Fruit fly (Drosophila melanogaster) whole organism, embryonic: ENCODE results near the gene CG6067.

Experiments
- B-H2 ChIP-seq: fragments of 200-800 bp; sonication (Bioruptor generic); optimal IDR thresholded peaks from 2 replicates; lab custom pipeline; 2018; ENCODE audit warnings: missing biosample characterization, mild to moderate bottlenecking, missing genetic modification characterization
- CG10979 ChIP-seq: fragments of 200-800 bp; sonication (Bioruptor generic); optimal IDR thresholded peaks from 2 replicates; lab custom pipeline; 2018; ENCODE audit warnings: missing biosample characterization, mild to moderate bottlenecking, missing genetic modification characterization, moderate library complexity
- CG12942 ChIP-seq: fragments of 200-800 bp; sonication (Bioruptor generic); optimal IDR thresholded peaks from 3 replicates; lab custom pipeline; 2016; ENCODE audit warnings: missing biosample characterization, missing genetic modification characterization
- CG14014 ChIP-seq: fragments of 200-800 bp; sonication (Bioruptor generic); IDR thresholded peaks from 2 replicates; pipeline ENCODE4 v1.3.6; 2022; ENCODE audit warnings: missing biosample characterization, missing genetic modification characterization
- CG15269 ChIP-seq: fragments of 200-800 bp; sonication (Bioruptor generic); optimal IDR thresholded peaks from 2 replicates; lab custom pipeline; 2018; ENCODE audit warnings: missing biosample characterization, mild to moderate bottlenecking, missing genetic modification characterization, moderate library complexity
- CG17361 ChIP-seq: fragments of 200-800 bp; sonication (Bioruptor generic); IDR thresholded peaks from 3 replicates; pipeline ENCODE4 v1.3.6; 2022; ENCODE audit warnings: missing biosample characterization, missing genetic modification characterization
- CG17802 ChIP-seq: fragments of 200-800 bp; sonication (Bioruptor generic); optimal IDR thresholded peaks from 2 replicates; lab custom pipeline; 2018; ENCODE audit warnings: missing biosample characterization, mild to moderate bottlenecking, missing genetic modification characterization, moderate library complexity
- CG18262 ChIP-seq: fragments of 200-800 bp; optimal IDR thresholded peaks from 3 replicates; lab custom pipeline; 2019; ENCODE audit warnings: missing biosample characterization, mild to moderate bottlenecking, missing genetic modification characterization, moderate library complexity
- CG43689 ChIP-seq: fragments of 200-800 bp; sonication (Bioruptor generic); IDR thresholded peaks from 2 replicates; pipeline ENCODE4 v1.3.6; 2022; ENCODE audit warnings: missing biosample characterization, missing genetic modification characterization
- CG4424 ChIP-seq: fragments of 200-800 bp; sonication (Bioruptor generic); optimal IDR thresholded peaks from 3 replicates; lab custom pipeline; 2016; ENCODE audit warnings: missing biosample characterization, missing genetic modification characterization
- CG7839 ChIP-seq: fragments of 200-800 bp; sonication (Bioruptor generic); optimal IDR thresholded peaks from 3 replicates; lab custom pipeline; 2018; ENCODE audit warnings: missing biosample characterization, mild to moderate bottlenecking, missing genetic modification characterization, moderate library complexity
- CG8765 ChIP-seq: fragments of 200-800 bp; sonication (Bioruptor generic); IDR thresholded peaks from 2 replicates; pipeline ENCODE4 v1.3.6; 2022; ENCODE audit warnings: missing biosample characterization, missing genetic modification characterization
- CG9609 ChIP-seq: fragments of 200-800 bp; sonication (Bioruptor generic); optimal IDR thresholded peaks from 3 replicates; lab custom pipeline; 2016; ENCODE audit warnings: missing biosample characterization, missing genetic modification characterization
- CG9817 ChIP-seq: fragments of 200-800 bp; sonication (Bioruptor generic); optimal IDR thresholded peaks from 2 replicates; lab custom pipeline; 2018; ENCODE audit warnings: missing biosample characterization, mild to moderate bottlenecking, missing genetic modification characterization, moderate library complexity
- Chrac-16 ChIP-seq: fragments of 200-800 bp; sonication (Bioruptor generic); optimal IDR thresholded peaks from 3 replicates; lab custom pipeline; 2016; ENCODE audit warnings: missing biosample characterization, missing genetic modification characterization
- CoRest ChIP-seq: fragments of 200-800 bp; sonication (Bioruptor generic); optimal IDR thresholded peaks from 3 replicates; lab custom pipeline; 2018; ENCODE audit warnings: missing biosample characterization, mild to moderate bottlenecking, missing genetic modification characterization, moderate library complexity
- D ChIP-seq, 2 experiments: fragments of 200-800 bp in 1 of 2; fragments of >200 bp in 1 of 2; sonication (Bioruptor generic) in 1 of 2; optimal IDR thresholded peaks; 2 replicates in 1 of 2; 3 replicates in 1 of 2; lab custom pipeline; 2017; ENCODE audit warnings: mild to moderate bottlenecking in 1 of 2, missing biosample characterization in 1 of 2, missing genetic modification characterization in 1 of 2, missing genetic modification reagents in 1 of 2
- HHEX ChIP-seq: fragments of 200-800 bp; sonication (Bioruptor generic); optimal IDR thresholded peaks from 3 replicates; lab custom pipeline; 2017; ENCODE audit warnings: missing biosample characterization, mild to moderate bottlenecking, missing genetic modification characterization, missing genetic modification reagents
- Hand ChIP-seq: fragments of 200-800 bp; sonication (Bioruptor generic); optimal IDR thresholded peaks from 2 replicates; lab custom pipeline; 2017; ENCODE audit warnings: mild to moderate bottlenecking, missing biosample characterization, missing genetic modification reagents, missing genetic modification characterization
- Med ChIP-seq: fragments of 200-800 bp; sonication (Bioruptor generic); peaks from one replicate; lab custom pipeline; 2016; ENCODE audit warnings: missing biosample characterization, missing genetic modification characterization, mild to moderate bottlenecking, inconsistent platforms, moderate library complexity
- NK7.1 ChIP-seq: fragments of 200-800 bp; sonication (Bioruptor generic); optimal IDR thresholded peaks from 3 replicates; lab custom pipeline; 2016; ENCODE audit warnings: missing biosample characterization, missing genetic modification characterization
- Optix ChIP-seq: fragments of 200-800 bp; sonication (Bioruptor generic); IDR thresholded peaks from 3 replicates; pipeline ENCODE4 v1.3.6; 2022; ENCODE audit warnings: missing biosample characterization, missing genetic modification characterization
- Ptx1 ChIP-seq: fragments of 200-800 bp; sonication (Bioruptor generic); IDR thresholded peaks from 2 replicates; pipeline ENCODE4 v1.3.6; 2022; ENCODE audit warnings: missing biosample characterization, missing genetic modification characterization
- Sox102F ChIP-seq: fragments of 200-800 bp; sonication (Bioruptor generic); optimal IDR thresholded peaks from 2 replicates; lab custom pipeline; 2018; ENCODE audit warnings: missing biosample characterization, mild to moderate bottlenecking, missing genetic modification characterization, moderate library complexity
- Taf1 ChIP-seq: fragments of 200-800 bp; sonication (Bioruptor generic); IDR thresholded peaks from 2 replicates; pipeline ENCODE4 v1.3.6; 2022; ENCODE audit warnings: missing biosample characterization, missing genetic modification characterization
- Xbp1 ChIP-seq: fragments of 200-800 bp; sonication (Bioruptor generic); optimal IDR thresholded peaks from 3 replicates; lab custom pipeline; 2016; ENCODE audit warnings: missing biosample characterization, mild to moderate bottlenecking, missing genetic modification characterization
- br ChIP-seq: fragments of >200 bp; optimal IDR thresholded peaks from 2 replicates; lab custom pipeline; 2017
- cato ChIP-seq: fragments of 200-800 bp; sonication (Bioruptor generic); optimal IDR thresholded peaks from 2 replicates; lab custom pipeline; 2016; ENCODE audit warnings: missing biosample characterization, missing genetic modification characterization, borderline replicate concordance
- caup ChIP-seq: fragments of 200-800 bp; sonication (Bioruptor generic); optimal IDR thresholded peaks from 3 replicates; lab custom pipeline; 2017; ENCODE audit warnings: missing biosample characterization, mild to moderate bottlenecking, missing genetic modification characterization, moderate library complexity; ENCODE audit not compliant: severe bottlenecking
- crc ChIP-seq: fragments of 200-800 bp; sonication (Bioruptor generic); optimal IDR thresholded peaks from 2 replicates; lab custom pipeline; 2016; ENCODE audit warnings: missing biosample characterization, missing genetic modification characterization
- esg ChIP-seq: fragments of 200-800 bp; sonication (Bioruptor generic); conservative IDR thresholded peaks from 2 replicates; pipeline ENCODE4 v1.3.6; 2022; ENCODE audit warnings: missing biosample characterization, missing genetic modification characterization
- fru ChIP-seq: fragments of >200 bp; optimal IDR thresholded peaks from 2 replicates; lab custom pipeline; 2017
- fu2 ChIP-seq: fragments of 200-800 bp; sonication (Bioruptor generic); optimal IDR thresholded peaks from 2 replicates; lab custom pipeline; 2016; ENCODE audit warnings: missing biosample characterization, missing genetic modification characterization
- ham ChIP-seq: fragments of 200-800 bp; sonication (Bioruptor generic); IDR thresholded peaks from 2 replicates; pipeline ENCODE4 v1.3.6; 2022; ENCODE audit warnings: missing biosample characterization, missing genetic modification characterization
- knrl ChIP-seq: fragments of 200-800 bp; sonication (Bioruptor generic); IDR thresholded peaks from 3 replicates; pipeline ENCODE4 v1.3.6; 2022; ENCODE audit warnings: missing biosample characterization, missing genetic modification characterization; ENCODE audit not compliant: partially characterized antibody
- lola ChIP-seq, 3 experiments: fragments of >200 bp in 2 of 3; fragments of 200-800 bp in 1 of 3; sonication (Bioruptor generic) in 1 of 3; optimal IDR thresholded peaks; 2 replicates each; lab custom pipeline; 2017 to 2019; ENCODE audit warnings: missing biosample characterization in 3 of 3, missing genetic modification characterization in 3 of 3, mild to moderate bottlenecking in 1 of 3, moderate library complexity in 1 of 3
- maf-S ChIP-seq: fragments of 200-800 bp; sonication (Bioruptor generic); optimal IDR thresholded peaks from 2 replicates; lab custom pipeline; 2016; ENCODE audit warnings: missing biosample characterization, missing genetic modification characterization
- nerfin-2 ChIP-seq: fragments of 200-800 bp; sonication (Bioruptor generic); IDR thresholded peaks from 2 replicates; pipeline ENCODE4 v1.3.6; 2022; ENCODE audit warnings: missing biosample characterization, missing genetic modification characterization; ENCODE audit not compliant: partially characterized antibody
- odd ChIP-seq: fragments of 200-800 bp; sonication (Bioruptor generic); optimal IDR thresholded peaks from 2 replicates; lab custom pipeline; 2017; ENCODE audit warnings: missing biosample characterization, mild to moderate bottlenecking, missing genetic modification characterization
- pb ChIP-seq: fragments of 200-800 bp; sonication (Bioruptor generic); optimal IDR thresholded peaks from 3 replicates; lab custom pipeline; 2016; ENCODE audit warnings: missing biosample characterization, missing genetic modification characterization
- prd ChIP-seq, 3 experiments: fragments of >200 bp in 2 of 3; fragments of 200-800 bp in 1 of 3; sonication (Bioruptor generic) in 1 of 3; optimal IDR thresholded peaks in 2 of 3; IDR thresholded peaks in 1 of 3; 2 replicates in 2 of 3; 3 replicates in 1 of 3; pipeline versions ENCODE4 v1.3.6 to Lab custom; 2017 to 2022; ENCODE audit warnings: missing biosample characterization in 1 of 3, missing genetic modification characterization in 1 of 3
- rib ChIP-seq: fragments of 200-800 bp; sonication (Bioruptor generic); IDR thresholded peaks from 2 replicates; pipeline ENCODE4 v1.3.6; 2022; ENCODE audit warnings: missing biosample characterization, missing genetic modification characterization
- salm ChIP-seq: fragments of 200-800 bp; sonication (Bioruptor generic); optimal IDR thresholded peaks from 2 replicates; lab custom pipeline; 2018; ENCODE audit warnings: missing biosample characterization, mild to moderate bottlenecking, missing genetic modification characterization
- sd ChIP-seq: fragments of 200-800 bp; sonication (Bioruptor generic); optimal IDR thresholded peaks from 3 replicates; lab custom pipeline; 2018; ENCODE audit warnings: missing biosample characterization, mild to moderate bottlenecking, missing genetic modification characterization, moderate library complexity
- sisA ChIP-seq: fragments of 200-800 bp; sonication (Bioruptor generic); IDR thresholded peaks from 2 replicates; pipeline ENCODE4 v1.3.6; 2022; ENCODE audit warnings: missing biosample characterization, missing genetic modification characterization
- sug ChIP-seq: fragments of 200-800 bp; optimal IDR thresholded peaks from 2 replicates; lab custom pipeline; 2019; ENCODE audit warnings: missing biosample characterization, mild to moderate bottlenecking, missing genetic modification characterization, moderate library complexity
- tx ChIP-seq: fragments of 200-800 bp; sonication (Bioruptor generic); optimal IDR thresholded peaks from 2 replicates; lab custom pipeline; 2016; ENCODE audit warnings: missing biosample characterization, missing genetic modification characterization
- vnd ChIP-seq: fragments of 200-800 bp; sonication (Bioruptor generic); IDR thresholded peaks from 3 replicates; pipeline ENCODE4 v1.3.6; 2022; ENCODE audit warnings: missing biosample characterization, missing genetic modification characterization; ENCODE audit not compliant: partially characterized antibody
- yki ChIP-seq: fragments of >200 bp; optimal IDR thresholded peaks from 3 replicates; lab custom pipeline; 2018

CG6067 gene

DNA sequence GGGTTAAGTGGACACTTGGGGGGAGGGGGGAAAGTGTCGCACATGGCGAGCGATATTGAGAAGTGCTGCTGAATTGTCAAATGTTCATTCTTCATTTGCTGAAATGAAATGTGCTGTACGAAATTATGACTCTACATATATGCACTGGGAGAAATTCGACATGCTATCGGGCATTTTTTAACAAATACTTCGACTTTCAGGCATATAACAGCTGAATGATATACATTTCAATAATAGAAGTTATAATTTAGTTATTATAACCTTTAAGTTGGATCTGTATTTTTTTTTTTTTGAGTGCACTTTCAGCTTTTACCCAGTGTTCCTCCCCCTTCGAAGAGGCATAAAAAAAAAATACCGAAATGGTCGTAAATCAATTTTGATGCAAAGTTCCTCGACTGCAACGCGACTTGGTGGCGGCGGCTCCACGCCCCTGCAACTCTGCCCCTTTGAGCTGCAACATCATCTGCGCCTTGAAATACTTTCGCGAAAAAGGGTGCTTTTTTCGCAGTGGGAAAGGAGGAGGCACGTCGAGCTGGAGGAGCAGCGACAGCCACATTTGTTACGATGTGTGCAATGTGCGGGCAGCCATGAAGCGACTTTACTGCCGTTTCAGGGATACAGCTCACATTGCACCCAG, 18.1 kb downstream of the CG6067 start (continued):
- TF ChIP-seq sug (tag; lab: Kevin White, UChicago): no peak
- no peak for TF ChIP-seq nerfin-2 (GFP tag; lab: Robert Waterston, UW)
- peak; percentile 20; the same call in 1 of the 2 replicates for TF ChIP-seq esg (GFP tag; lab: Robert Waterston, UW)
- TF ChIP-seq caup: no peak
- no peak for TF ChIP-seq HHEX (GFP tag; lab: Kevin White, UChicago)
- no peak for TF ChIP-seq CG43689 (GFP tag; lab: Robert Waterston, UW)
- no peak for TF ChIP-seq rib
- TF ChIP-seq CG17802 (tag; lab: Kevin White, UChicago): no peak
- TF ChIP-seq Ptx1 (GFP tag; lab: Robert Waterston, UW): peak; percentile 36; the same call in 1 of the 2 replicates
- TF ChIP-seq CG14014 (GFP tag; lab: Robert Waterston, UW): no peak
- no peak for TF ChIP-seq tx
- no peak for TF ChIP-seq fru (lab: Kevin White, UChicago)
- no peak for TF ChIP-seq Taf1
- TF ChIP-seq CG12942 (GFP tag; lab: Kevin White, UChicago): no peak
- TF ChIP-seq CG10979 (tag; lab: Kevin White, UChicago): peak; percentile 44
- TF ChIP-seq sd (tag; lab: Kevin White, UChicago): no peak
- TF ChIP-seq cato: no peak
- peak; percentile 76 for TF ChIP-seq Med (GFP tag; lab: Kevin White, UChicago)
- TF ChIP-seq crc (GFP tag; lab: Kevin White, UChicago): no peak
- TF ChIP-seq CoRest (tag; lab: Kevin White, UChicago): peak; percentile 3
- no peak for TF ChIP-seq vnd (GFP tag; lab: Robert Waterston, UW)
- TF ChIP-seq CG17361 (GFP tag; lab: Robert Waterston, UW): peak; percentile 46; the same call in 1 of the 3 replicates
- TF ChIP-seq yki (lab: Kevin White, UChicago): no peak
- no peak for TF ChIP-seq maf-S
- TF ChIP-seq CG15269 (tag; lab: Kevin White, UChicago): peak; percentile 4
- no peak for TF ChIP-seq pb (GFP tag; lab: Kevin White, UChicago)
- TF ChIP-seq B-H2: no peak
- peak; percentile 57; the same call in 1 of the 2 replicates for TF ChIP-seq sisA (GFP tag; lab: Robert Waterston, UW)
- TF ChIP-seq CG9609: no peak
- TF ChIP-seq br (lab: Kevin White, UChicago): no peak
- peak in 1 of 3 experiments; percentile 31 for TF ChIP-seq lola (GFP tag; optimal IDR thresholded peaks at IDR 0.05; lab: Kevin White, UChicago)
- TF ChIP-seq salm (tag; lab: Kevin White, UChicago): no peak
- TF ChIP-seq D (optimal IDR thresholded peaks at IDR 0.05; lab: Kevin White, UChicago): no peak
- TF ChIP-seq D (GFP tag; optimal IDR thresholded peaks at IDR 0.05; lab: Kevin White, UChicago): no peak
- no peak for TF ChIP-seq NK7.1 (GFP tag; lab: Kevin White, UChicago)
- no peak for TF ChIP-seq odd (GFP tag; lab: Kevin White, UChicago)
- no peak for TF ChIP-seq CG9817 (tag; lab: Kevin White, UChicago)
- TF ChIP-seq fu2 (GFP tag; lab: Kevin White, UChicago): no peak
- TF ChIP-seq prd (optimal IDR thresholded peaks at IDR 0.05; lab: Kevin White, UChicago): no peak
- TF ChIP-seq prd (GFP tag; IDR thresholded peaks at IDR 0.05; lab: Robert Waterston, UW): peak; percentile 68; the same call in 2 of the 3 replicates
- TF ChIP-seq Hand (GFP tag; lab: Kevin White, UChicago): no peak
- TF ChIP-seq ham (GFP tag; lab: Robert Waterston, UW): no peak
- no peak for TF ChIP-seq CG8765 (GFP tag; lab: Robert Waterston, UW)
- peak; percentile 58 for TF ChIP-seq CG4424
- TF ChIP-seq Sox102F (GFP tag; lab: Kevin White, UChicago): peak; percentile 60
- TF ChIP-seq CG7839 (tag; lab: Kevin White, UChicago): peak; percentile 1
- TF ChIP-seq Optix (GFP tag; lab: Robert Waterston, UW): no peak
- TF ChIP-seq CG18262: peak; percentile 35
- peak; percentile 9 for TF ChIP-seq Chrac-16
- no peak for TF ChIP-seq knrl (GFP tag; lab: Robert Waterston, UW)
- peak; percentile 32 for TF ChIP-seq Xbp1 (GFP tag; lab: Kevin White, UChicago)
